Worm (Caenorhabditis elegans) whole organism, L4 larva: ENCODE measurements around the gene phb-2.
A peak's percentile ranks its signal among the peaks of the same experiment; 100 is the strongest.

ENCODE experiments used
- D1046.2 ChIP-seq: fragments of 200-800 bp; sonication (Bioruptor generic); IDR thresholded peaks from 2 replicates; pipeline ENCODE4 v1.3.6; 2022; ENCODE audit warnings: missing genetic modification characterization, missing compliant biosample characterization
- F10B5.3 ChIP-seq: sonication (generic microtip); optimal IDR thresholded peaks from 2 replicates; lab custom pipeline; 2016; ENCODE audit warnings: mild to moderate bottlenecking, missing genetic modification characterization, missing compliant biosample characterization
- F44E2.7 ChIP-seq: fragments of 200-800 bp; sonication (Bioruptor generic); IDR thresholded peaks from 2 replicates; pipeline ENCODE4 v2.1.2; 2022; ENCODE audit warnings: missing genetic modification characterization, missing compliant biosample characterization
- R02D3.7 ChIP-seq: fragments of 150-350 bp; sonication (generic microtip); optimal IDR thresholded peaks from 3 replicates; lab custom pipeline; 2014; ENCODE audit warnings: missing biosample characterization, missing genetic modification characterization
- Y105C5A.15 ChIP-seq: fragments of 200-800 bp; sonication (Bioruptor generic); IDR thresholded peaks from 2 replicates; pipeline ENCODE4 v1.3.6; 2022; ENCODE audit warnings: missing genetic modification characterization, missing compliant biosample characterization
- Y48G9A.11 ChIP-seq: fragments of 200-800 bp; sonication (Bioruptor generic); IDR thresholded peaks from 2 replicates; pipeline ENCODE4 v1.3.6; 2022; ENCODE audit warnings: missing genetic modification reagents, missing genetic modification characterization, missing compliant biosample characterization
- Y5F2A.4 ChIP-seq: fragments of 200-800 bp; sonication (Bioruptor generic); optimal IDR thresholded peaks from 2 replicates; lab custom pipeline; 2018; ENCODE audit warnings: mild to moderate bottlenecking, missing genetic modification characterization, missing compliant biosample characterization
- Y75B8A.6 ChIP-seq: fragments of 200-800 bp; sonication (Bioruptor generic); IDR thresholded peaks from 2 replicates; pipeline ENCODE4 v1.3.6; 2022; ENCODE audit warnings: missing genetic modification reagents, missing genetic modification characterization, missing compliant biosample characterization
- ZK337.2 ChIP-seq: fragments of 200-800 bp; sonication (Bioruptor generic); IDR thresholded peaks from 2 replicates; pipeline ENCODE4 v1.3.6; 2022; ENCODE audit warnings: missing genetic modification reagents, missing genetic modification characterization, missing compliant biosample characterization
- ZK546.5 ChIP-seq, 2 experiments: sonication (generic microtip); optimal IDR thresholded peaks; 2 replicates each; lab custom pipeline; 2017; ENCODE audit warnings: missing biosample characterization in 2 of 2, missing genetic modification characterization in 2 of 2
- arid-1 ChIP-seq: fragments of 200-800 bp; sonication (Bioruptor generic); conservative IDR thresholded peaks from 2 replicates; pipeline ENCODE4 v1.3.6; 2022; ENCODE audit warnings: missing genetic modification reagents, missing genetic modification characterization, missing compliant biosample characterization
- ceh-20 ChIP-seq: fragments of 200-800 bp; sonication (Bioruptor generic); IDR thresholded peaks from 2 replicates; pipeline ENCODE4 v1.3.6; 2022; ENCODE audit warnings: missing genetic modification reagents, missing genetic modification characterization, missing compliant biosample characterization
- ceh-28 ChIP-seq: fragments of 150-350 bp; optimal IDR thresholded peaks from 2 replicates; lab custom pipeline; 2014; ENCODE audit warnings: missing biosample characterization, missing genetic modification reagents, missing genetic modification characterization
- ceh-82 ChIP-seq: sonication (generic microtip); optimal IDR thresholded peaks from 2 replicates; lab custom pipeline; 2017; ENCODE audit warnings: missing biosample characterization, missing genetic modification characterization
- ces-1 ChIP-seq: fragments of 150-350 bp; sonication (generic microtip); optimal IDR thresholded peaks from 4 replicates; lab custom pipeline; 2014; ENCODE audit warnings: missing biosample characterization, missing genetic modification reagents, missing genetic modification characterization
- cey-2 ChIP-seq: sonication (generic microtip); optimal IDR thresholded peaks from 3 replicates; lab custom pipeline; 2017; ENCODE audit warnings: missing genetic modification characterization, mild to moderate bottlenecking, missing compliant biosample characterization, antibody characterized with exemption, borderline replicate concordance; ENCODE audit not compliant: insufficient read depth
- ctbp-1 ChIP-seq: fragments of 200-800 bp; sonication (Bioruptor generic); IDR thresholded peaks from 2 replicates; pipeline ENCODE4 v1.3.6; 2022; ENCODE audit warnings: missing genetic modification reagents, missing genetic modification characterization, missing compliant biosample characterization
- daf-12 ChIP-seq: fragments of 150-350 bp; optimal IDR thresholded peaks from 2 replicates; lab custom pipeline; 2014; ENCODE audit warnings: missing biosample characterization, missing genetic modification reagents, missing genetic modification characterization
- daf-8 ChIP-seq: fragments of 200-800 bp; sonication (Bioruptor generic); IDR thresholded peaks from 2 replicates; pipeline ENCODE4 v1.3.6; 2022; ENCODE audit warnings: missing genetic modification characterization, missing compliant biosample characterization
- dmd-8 ChIP-seq: fragments of 200-800 bp; sonication (Bioruptor generic); IDR thresholded peaks from 2 replicates; pipeline ENCODE4 v1.3.6; 2022; ENCODE audit warnings: missing genetic modification characterization, missing compliant biosample characterization
- dmd-9 ChIP-seq: fragments of 200-800 bp; sonication (Bioruptor generic); IDR thresholded peaks from 2 replicates; pipeline ENCODE4 v1.3.6; 2022; ENCODE audit warnings: missing genetic modification reagents, missing genetic modification characterization, missing compliant biosample characterization
- duxl-1 ChIP-seq: sonication (generic microtip); optimal IDR thresholded peaks from 2 replicates; lab custom pipeline; 2016; ENCODE audit warnings: mild to moderate bottlenecking, missing genetic modification characterization, moderate library complexity, missing compliant biosample characterization; ENCODE audit not compliant: poor library complexity
- egl-27 ChIP-seq: sonication (generic microtip); optimal IDR thresholded peaks from 3 replicates; lab custom pipeline; 2017; ENCODE audit warnings: missing biosample characterization, missing genetic modification reagents, missing genetic modification characterization
- egl-43 ChIP-seq: fragments of 200-800 bp; sonication (Bioruptor generic); IDR thresholded peaks from 2 replicates; pipeline ENCODE4 v1.3.6; 2022; ENCODE audit warnings: missing genetic modification reagents, missing genetic modification characterization, missing compliant biosample characterization
- fkh-10 ChIP-seq: fragments of 150-350 bp; optimal IDR thresholded peaks from 2 replicates; lab custom pipeline; 2014; ENCODE audit warnings: missing biosample characterization, missing genetic modification reagents, missing genetic modification characterization
- gei-8 ChIP-seq: fragments of 200-800 bp; sonication (Bioruptor generic); optimal IDR thresholded peaks from 2 replicates; lab custom pipeline; 2018; ENCODE audit warnings: mild to moderate bottlenecking, missing genetic modification characterization, missing compliant biosample characterization
- hif-1 ChIP-seq, 2 experiments: sonication (generic microtip); optimal IDR thresholded peaks; 2 replicates each; lab custom pipeline; 2016 to 2017; ENCODE audit warnings: missing compliant biosample characterization in 2 of 2, missing genetic modification characterization in 2 of 2, missing genetic modification reagents in 2 of 2, missing genotype in 2 of 2, mild to moderate bottlenecking in 1 of 2
- hlh-11 ChIP-seq: fragments of 200-800 bp; sonication (Bioruptor generic); optimal IDR thresholded peaks from 2 replicates; lab custom pipeline; 2018; ENCODE audit warnings: mild to moderate bottlenecking, missing genetic modification characterization, missing compliant biosample characterization
- hlh-30 ChIP-seq: sonication (generic microtip); optimal IDR thresholded peaks from 2 replicates; lab custom pipeline; 2017; ENCODE audit warnings: antibody characterized with exemption, mild to moderate bottlenecking, missing genetic modification characterization, missing compliant biosample characterization; ENCODE audit not compliant: insufficient read depth
- jun-1 ChIP-seq: fragments of 150-350 bp; optimal IDR thresholded peaks from 2 replicates; lab custom pipeline; 2014; ENCODE audit warnings: missing biosample characterization, missing genetic modification reagents, missing genetic modification characterization
- lin-1 ChIP-seq: fragments of 200-800 bp; sonication (Bioruptor generic); IDR thresholded peaks from 2 replicates; pipeline ENCODE4 v1.3.6; 2022; ENCODE audit warnings: missing genetic modification reagents, missing genetic modification characterization, missing compliant biosample characterization
- lin-13 ChIP-seq: fragments of 150-350 bp; optimal IDR thresholded peaks from 2 replicates; lab custom pipeline; 2014; ENCODE audit warnings: missing biosample characterization, missing genetic modification reagents, missing genetic modification characterization
- lin-39 ChIP-seq: fragments of 150-350 bp; optimal IDR thresholded peaks from 2 replicates; lab custom pipeline; 2014; ENCODE audit warnings: missing biosample characterization, missing genetic modification reagents, missing genetic modification characterization
- lir-3 ChIP-seq: sonication (generic microtip); optimal IDR thresholded peaks from 2 replicates; lab custom pipeline; 2016; ENCODE audit warnings: mild to moderate bottlenecking, missing genetic modification characterization, missing compliant biosample characterization
- lsy-2 ChIP-seq, 2 experiments: fragments of 150-350 bp in 1 of 2; sonication (generic microtip) in 1 of 2; optimal IDR thresholded peaks; 2 replicates each; lab custom pipeline; 2014 to 2017; ENCODE audit warnings: missing biosample characterization in 2 of 2, missing genetic modification characterization in 2 of 2
- mep-1 ChIP-seq: fragments of 150-350 bp; sonication (generic microtip); optimal IDR thresholded peaks from 3 replicates; lab custom pipeline; 2014; ENCODE audit warnings: missing biosample characterization, missing genetic modification characterization
- mxl-2 ChIP-seq: fragments of 200-800 bp; sonication (Bioruptor generic); conservative IDR thresholded peaks from 2 replicates; pipeline ENCODE4 v1.3.6; 2022; ENCODE audit warnings: missing genetic modification reagents, missing genetic modification characterization, missing compliant biosample characterization
- nhr-41 ChIP-seq: fragments of 200-800 bp; sonication (Bioruptor generic); IDR thresholded peaks from 2 replicates; pipeline ENCODE4 v1.3.6; 2022; ENCODE audit warnings: missing genetic modification reagents, missing genetic modification characterization, missing compliant biosample characterization
- nhr-42 ChIP-seq: fragments of 200-800 bp; sonication (Bioruptor generic); IDR thresholded peaks from 2 replicates; pipeline ENCODE4 v1.3.6; 2022; ENCODE audit warnings: missing genetic modification characterization, missing compliant biosample characterization
- nhr-48 ChIP-seq: sonication (generic microtip); optimal IDR thresholded peaks from 2 replicates; lab custom pipeline; 2016; ENCODE audit warnings: mild to moderate bottlenecking, missing genetic modification characterization, missing compliant biosample characterization
- nhr-6 ChIP-seq: fragments of 150-350 bp; optimal IDR thresholded peaks from 2 replicates; lab custom pipeline; 2014; ENCODE audit warnings: missing biosample characterization, missing genetic modification characterization
- nhr-76 ChIP-seq: fragments of 150-350 bp; optimal IDR thresholded peaks from 2 replicates; lab custom pipeline; 2014; ENCODE audit warnings: missing biosample characterization, missing genetic modification characterization
- pqm-1 ChIP-seq: sonication (generic microtip); optimal IDR thresholded peaks from 2 replicates; lab custom pipeline; 2017; ENCODE audit warnings: missing biosample characterization, missing genetic modification characterization
- rbr-2 ChIP-seq: sonication (generic microtip); optimal IDR thresholded peaks from 2 replicates; lab custom pipeline; 2016; ENCODE audit warnings: missing genotype, missing genetic modification characterization, missing compliant biosample characterization
- saeg-2 ChIP-seq: fragments of 200-800 bp; sonication (Bioruptor generic); IDR thresholded peaks from 2 replicates; pipeline ENCODE4 v1.3.6; 2022; ENCODE audit warnings: missing genetic modification reagents, missing genetic modification characterization, missing compliant biosample characterization
- tag-97 ChIP-seq: fragments of 200-800 bp; sonication (Bioruptor generic); IDR thresholded peaks from 2 replicates; pipeline ENCODE4 v1.3.6; 2022; ENCODE audit warnings: missing genetic modification characterization, missing compliant biosample characterization
- tra-1 ChIP-seq: fragments of 200-800 bp; sonication (Bioruptor generic); IDR thresholded peaks from 2 replicates; pipeline ENCODE4 v1.3.6; 2022; ENCODE audit warnings: missing genetic modification reagents, missing genetic modification characterization, missing compliant biosample characterization
- unc-130 ChIP-seq: sonication (generic microtip); optimal IDR thresholded peaks from 2 replicates; lab custom pipeline; 2016; ENCODE audit warnings: missing genetic modification reagents, missing genetic modification characterization, missing compliant biosample characterization
- zag-1 ChIP-seq: fragments of 150-350 bp; optimal IDR thresholded peaks from 2 replicates; lab custom pipeline; 2014; ENCODE audit warnings: missing biosample characterization, missing genetic modification characterization
- zip-11 ChIP-seq: fragments of 200-800 bp; sonication (Bioruptor generic); IDR thresholded peaks from 2 replicates; pipeline ENCODE4 v1.3.6; 2022; ENCODE audit warnings: missing genetic modification characterization, missing compliant biosample characterization
- ztf-7 ChIP-seq: fragments of 150-350 bp; optimal IDR thresholded peaks from 2 replicates; lab custom pipeline; 2014; ENCODE audit warnings: missing biosample characterization, missing genetic modification characterization

The phb-2 gene

ce11 chrII:6248503-6248902, 2.7 kb upstream of the phb-2 start (continued):
- TF ChIP-seq lir-3 (tag; lab: Kevin White, UChicago) (peak; percentile 77), lin-13 (GFP tag; lab: Kevin White, UChicago) (no peak), dmd-8 (GFP tag; lab: Robert Waterston, UW) (peak; percentile 78), Y75B8A.6 (GFP tag; lab: Robert Waterston, UW) (no peak), nhr-41 (0 out of 2 replicates have a peak, but pooled peaks have one; percentile 16), F44E2.7 (GFP tag; lab: Robert Waterston, UW) (no peak), arid-1 (GFP tag; lab: Robert Waterston, UW) (peak; percentile 67; the same call in 1 of the 2 replicates), egl-27 (no peak), nhr-6 (tag; lab: Kevin White, UChicago) (peak; percentile 72), hif-1 (tag; optimal IDR thresholded peaks at IDR 0.05; lab: Kevin White, UChicago) (no peak), zip-11 (GFP tag; lab: Robert Waterston, UW) (no peak), lsy-2 (tag; optimal IDR thresholded peaks at IDR 0.05; lab: Kevin White, UChicago) (peak in 1 of 2 experiments; percentile 35), tag-97 (no peak), cey-2 (tag; lab: Kevin White, UChicago) (no peak), nhr-42 (GFP tag; lab: Robert Waterston, UW) (no peak), fkh-10 (no peak), F10B5.3 (tag; lab: Kevin White, UChicago) (no peak), ZK546.5 (tag; optimal IDR thresholded peaks at IDR 0.05; lab: Kevin White, UChicago) (no peak), nhr-48 (tag; lab: Kevin White, UChicago) (peak; percentile 30), D1046.2 (GFP tag; lab: Robert Waterston, UW) (peak; percentile 77; the same call in 1 of the 2 replicates), ceh-82 (tag; lab: Kevin White, UChicago) (no peak), ztf-7 (tag; lab: Kevin White, UChicago) (no peak), Y48G9A.11 (GFP tag; lab: Robert Waterston, UW) (no peak), saeg-2 (GFP tag; lab: Robert Waterston, UW) (no peak), hlh-30 (tag; lab: Kevin White, UChicago) (peak; percentile 48), jun-1 (tag; lab: Kevin White, UChicago) (no peak)

ce11 chrII:6252707-6253106, 1.5 kb downstream of the phb-2 start:
- TF ChIP-seq unc-130 (GFP tag; lab: Kevin White, UChicago), result peak; percentile 19
- TF ChIP-seq mxl-2 (GFP tag; lab: Robert Waterston, UW), result no peak
- no peak for TF ChIP-seq Y75B8A.6 (GFP tag; lab: Robert Waterston, UW)
- no peak for TF ChIP-seq daf-8 (GFP tag; lab: Robert Waterston, UW)
- TF ChIP-seq pqm-1, result no peak
- no peak for TF ChIP-seq arid-1 (GFP tag; lab: Robert Waterston, UW)
- TF ChIP-seq ces-1, result no peak
- TF ChIP-seq R02D3.7 (tag; lab: Kevin White, UChicago), result no peak
- no peak for TF ChIP-seq ctbp-1
- TF ChIP-seq zag-1 (tag; lab: Kevin White, UChicago), result no peak
- no peak for TF ChIP-seq ceh-20 (GFP tag; lab: Robert Waterston, UW)
- TF ChIP-seq egl-43 (GFP tag; lab: Robert Waterston, UW), result no peak
- no peak for TF ChIP-seq lin-1 (GFP tag; lab: Robert Waterston, UW)
- no peak for TF ChIP-seq tra-1 (GFP tag; lab: Robert Waterston, UW)
- TF ChIP-seq F44E2.7 (GFP tag; lab: Robert Waterston, UW), result no peak
- TF ChIP-seq duxl-1, result no peak
- TF ChIP-seq ZK337.2, result no peak
- TF ChIP-seq Y5F2A.4 (GFP tag; lab: Kevin White, UChicago), result no peak
- peak; percentile 26 for TF ChIP-seq mep-1 (tag; lab: Kevin White, UChicago)
- no peak for TF ChIP-seq gei-8 (GFP tag; lab: Kevin White, UChicago)
- no peak for TF ChIP-seq hlh-11 (tag; lab: Kevin White, UChicago)
- TF ChIP-seq dmd-9 (GFP tag; lab: Robert Waterston, UW), result no peak
- no peak for TF ChIP-seq daf-12 (tag; lab: Kevin White, UChicago)
- no peak for TF ChIP-seq dmd-8 (GFP tag; lab: Robert Waterston, UW)
- no peak for TF ChIP-seq lin-39
- TF ChIP-seq rbr-2 (tag; lab: Kevin White, UChicago), result no peak
- no peak for TF ChIP-seq ceh-28
- TF ChIP-seq nhr-76 (tag; lab: Kevin White, UChicago), result no peak
- no peak for TF ChIP-seq Y105C5A.15 (GFP tag; lab: Robert Waterston, UW)
- TF ChIP-seq ceh-82 (tag; lab: Kevin White, UChicago), result no peak
